Fruit fly (Drosophila melanogaster): ENCODE data around the gene alpha-Est6.

The alpha-Est6 gene

dm6 chr3R:7500513-7500912 lies 28.1 kb downstream of the alpha-Est6 start:
- TF ChIP-seq fru (GFP tag; optimal IDR thresholded peaks at IDR 0.05) (no peak), rgr (GFP tag; optimal IDR thresholded peaks at IDR 0.05) (peak; percentile 31), h (GFP tag; optimal IDR thresholded peaks at IDR 0.05) (peak; percentile 33)

dm6 chr3R:7499488-7499887 lies 29.1 kb downstream of the alpha-Est6 start:
- TF ChIP-seq Sp1 (GFP tag; optimal IDR thresholded peaks at IDR 0.05) (no peak), Vsx2 (GFP tag; optimal IDR thresholded peaks at IDR 0.05; ENCODE audit: partially characterized antibody) (no peak), OdsH (GFP tag; optimal IDR thresholded peaks at IDR 0.05) (no peak), dl (GFP tag; optimal IDR thresholded peaks at IDR 0.05; ENCODE audit: insufficient read depth in 1 of 2, partially characterized antibody in 2 of 2) (no peak), CG32264 (GFP tag; optimal IDR thresholded peaks at IDR 0.05) (no peak), sv (GFP tag; optimal IDR thresholded peaks at IDR 0.05) (no peak), fru (GFP tag; optimal IDR thresholded peaks at IDR 0.05) (no peak), Rel (GFP tag; optimal IDR thresholded peaks at IDR 0.05) (no peak), Rel (tag; optimal IDR thresholded peaks at IDR 0.05) (no peak), GATAd (GFP tag; optimal IDR thresholded peaks at IDR 0.05) (no peak)

- TF ChIP-seq rgr (GFP tag; optimal IDR thresholded peaks at IDR 0.05) = no peak
- TF ChIP-seq OdsH (GFP tag; optimal IDR thresholded peaks at IDR 0.05) = peak; percentile 25
- no peak for TF ChIP-seq CG32264 (GFP tag; optimal IDR thresholded peaks at IDR 0.05)
- TF ChIP-seq Myc (optimal IDR thresholded peaks at IDR 0.05) = no peak
- no peak for TF ChIP-seq N (GFP tag; optimal IDR thresholded peaks at IDR 0.05)
- TF ChIP-seq br (GFP tag; optimal IDR thresholded peaks at IDR 0.05) = peak; percentile 33
- TF ChIP-seq Rel (GFP tag; optimal IDR thresholded peaks at IDR 0.05) = peak; percentile 18
- TF ChIP-seq Rel (tag; optimal IDR thresholded peaks at IDR 0.05) = peak; percentile 74
- no peak for TF ChIP-seq lola (GFP tag; optimal IDR thresholded peaks at IDR 0.05)
- TF ChIP-seq brk (GFP tag; optimal IDR thresholded peaks at IDR 0.05) = no peak
- TF ChIP-seq CrebA (GFP tag; optimal IDR thresholded peaks at IDR 0.05; ENCODE audit: borderline replicate concordance) = peak; percentile 41
- TF ChIP-seq Abd-B (GFP tag; optimal IDR thresholded peaks at IDR 0.05) = no peak
- no peak for TF ChIP-seq fru (GFP tag; optimal IDR thresholded peaks at IDR 0.05)
- no peak for TF ChIP-seq foxo (GFP tag; optimal IDR thresholded peaks at IDR 0.05)
- TF ChIP-seq Vsx2 (GFP tag; optimal IDR thresholded peaks at IDR 0.05; ENCODE audit: partially characterized antibody) = no peak
- TF ChIP-seq h (GFP tag; optimal IDR thresholded peaks at IDR 0.05) = peak; percentile 56
- TF ChIP-seq Sp1 (GFP tag; optimal IDR thresholded peaks at IDR 0.05) = peak; percentile 16
- TF ChIP-seq tai (GFP tag; optimal IDR thresholded peaks at IDR 0.05) = no peak
Observed at dm6 chr3R:7497488-7497887, 31.1 kb downstream of the alpha-Est6 start.

dm6 chr3R:7493745-7494144 lies 34.8 kb downstream of the alpha-Est6 start, which contains the start of gene alpha-Est10:
Gene alpha-Est10, minus strand, starts transcription at chr3R:7493845.
- TF ChIP-seq Hr78 (GFP tag; optimal IDR thresholded peaks at IDR 0.05) = no peak
- TF ChIP-seq Sp1 (GFP tag; optimal IDR thresholded peaks at IDR 0.05) = no peak
- TF ChIP-seq Dif (GFP tag; optimal IDR thresholded peaks at IDR 0.05; ENCODE audit: partially characterized antibody) = no peak
- TF ChIP-seq tai (GFP tag; optimal IDR thresholded peaks at IDR 0.05) = no peak
- TF ChIP-seq Mio (GFP tag; optimal IDR thresholded peaks at IDR 0.05) = no peak
- TF ChIP-seq CrebA (GFP tag; optimal IDR thresholded peaks at IDR 0.05; ENCODE audit: borderline replicate concordance) = no peak
- TF ChIP-seq N (GFP tag; optimal IDR thresholded peaks at IDR 0.05) = no peak
- no peak for TF ChIP-seq ey (GFP tag; optimal IDR thresholded peaks at IDR 0.05)
- no peak for TF ChIP-seq GATAd (GFP tag; optimal IDR thresholded peaks at IDR 0.05)
- TF ChIP-seq usp (GFP tag; optimal IDR thresholded peaks at IDR 0.05) = no peak
- TF ChIP-seq Jra (GFP tag; optimal IDR thresholded peaks at IDR 0.05) = no peak
- TF ChIP-seq brk (GFP tag; optimal IDR thresholded peaks at IDR 0.05) = no peak
- TF ChIP-seq Hnf4 (GFP tag; optimal IDR thresholded peaks at IDR 0.05) = no peak
- no peak for TF ChIP-seq sv (GFP tag; optimal IDR thresholded peaks at IDR 0.05)
- TF ChIP-seq HLH106 (tag; optimal IDR thresholded peaks at IDR 0.05) = no peak

DNA sequence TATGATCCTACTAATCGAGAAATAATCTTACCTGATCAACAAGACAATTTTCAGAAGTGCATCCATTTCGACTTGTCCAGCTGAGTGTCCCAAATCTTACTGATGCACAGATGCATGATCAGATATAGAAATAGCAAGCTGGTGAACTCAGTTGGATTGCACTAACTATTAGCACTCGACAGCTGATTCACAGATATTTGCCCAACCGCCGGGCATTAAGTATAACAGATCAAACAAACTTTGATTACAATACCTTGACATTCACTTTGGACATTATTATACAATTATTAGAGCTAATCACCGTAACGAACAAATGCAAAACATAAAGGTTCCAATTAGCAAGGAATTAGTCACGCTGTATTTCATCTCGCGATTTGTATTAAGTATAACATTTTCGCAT lies 35.4 kb downstream of the alpha-Est6 start, which contains the start of gene CG42656:
Gene CG42656 (minus strand): TSS at position 101 of the 400 bp plus-strand sequence.
- TF ChIP-seq lola (GFP tag; optimal IDR thresholded peaks at IDR 0.05) (no peak), dl (GFP tag; optimal IDR thresholded peaks at IDR 0.05; ENCODE audit: insufficient read depth in 1 of 2, partially characterized antibody in 2 of 2) (no peak), Hr78 (GFP tag; optimal IDR thresholded peaks at IDR 0.05) (no peak), fru (GFP tag; optimal IDR thresholded peaks at IDR 0.05) (no peak), Vsx2 (GFP tag; optimal IDR thresholded peaks at IDR 0.05; ENCODE audit: partially characterized antibody) (no peak)

DNA sequence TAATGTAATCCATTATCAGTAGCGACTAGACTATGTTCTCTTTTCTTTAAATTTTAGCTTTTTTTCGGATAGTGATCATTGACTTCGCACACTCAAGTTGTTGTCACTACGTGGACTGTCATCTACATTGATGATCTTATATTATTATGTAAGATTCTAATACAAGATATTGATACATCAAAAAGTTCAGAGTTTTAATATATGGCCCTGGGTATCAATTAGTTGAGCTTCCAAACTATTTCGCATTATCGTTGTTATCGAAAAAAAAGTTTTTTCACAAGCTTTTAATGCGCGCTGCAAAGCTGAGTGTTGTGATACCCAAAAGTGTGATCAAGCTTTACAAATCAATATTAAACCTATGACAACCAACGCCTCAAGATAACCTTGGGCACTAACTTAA lies 36.5 kb downstream of the alpha-Est6 start:
- TF ChIP-seq Vsx2 (GFP tag; optimal IDR thresholded peaks at IDR 0.05; ENCODE audit: partially characterized antibody) = peak; percentile 4
- TF ChIP-seq Dfd (GFP tag; optimal IDR thresholded peaks at IDR 0.05) = no peak
- TF ChIP-seq Sp1 (GFP tag; optimal IDR thresholded peaks at IDR 0.05) = no peak
- no peak for TF ChIP-seq woc (GFP tag; optimal IDR thresholded peaks at IDR 0.05)
- peak; percentile 38 for TF ChIP-seq Dif (GFP tag; optimal IDR thresholded peaks at IDR 0.05; ENCODE audit: partially characterized antibody)
- TF ChIP-seq Hr83 (GFP tag; optimal IDR thresholded peaks at IDR 0.05; ENCODE audit: poor library complexity, severe bottlenecking) = no peak
- TF ChIP-seq brk (GFP tag; optimal IDR thresholded peaks at IDR 0.05) = no peak
- no peak for TF ChIP-seq Mio (GFP tag; optimal IDR thresholded peaks at IDR 0.05)
- no peak for TF ChIP-seq Jra (GFP tag; optimal IDR thresholded peaks at IDR 0.05)
- no peak for TF ChIP-seq CG9705 (GFP tag; optimal IDR thresholded peaks at IDR 0.05)
- TF ChIP-seq HLH106 (tag; optimal IDR thresholded peaks at IDR 0.05) = no peak
- no peak for TF ChIP-seq Rel (GFP tag; optimal IDR thresholded peaks at IDR 0.05)
- TF ChIP-seq Rel (tag; optimal IDR thresholded peaks at IDR 0.05) = no peak
- peak in 1 of 2 experiments; percentile 10 for TF ChIP-seq foxo (GFP tag; optimal IDR thresholded peaks at IDR 0.05)
- TF ChIP-seq ey (GFP tag; optimal IDR thresholded peaks at IDR 0.05) = no peak
- TF ChIP-seq usp (GFP tag; optimal IDR thresholded peaks at IDR 0.05) = no peak
